Worm (Caenorhabditis elegans) whole organism, late embryonic: Measurements from ENCODE around the gene M153.5.

ENCODE experiments used
- C38D4.7 ChIP-seq: fragments of 200-800 bp; sonication (Bioruptor generic); optimal IDR thresholded peaks from 2 replicates; lab custom pipeline; 2018; ENCODE audit warnings: mild to moderate bottlenecking, missing genetic modification characterization, moderate library complexity, missing compliant biosample characterization
- K09A11.1 ChIP-seq: sonication (generic microtip); optimal IDR thresholded peaks from 2 replicates; lab custom pipeline; 2017; ENCODE audit warnings: antibody characterized with exemption, mild to moderate bottlenecking, missing genetic modification characterization, missing compliant biosample characterization; ENCODE audit not compliant: insufficient read depth
- ceh-14 ChIP-seq: sonication (generic microtip); optimal IDR thresholded peaks from 2 replicates; lab custom pipeline; 2016; ENCODE audit warnings: missing genotype, missing genetic modification characterization, missing compliant biosample characterization
- ceh-18 ChIP-seq: sonication (generic microtip); optimal IDR thresholded peaks from 2 replicates; lab custom pipeline; 2016; ENCODE audit warnings: missing genetic modification characterization, missing compliant biosample characterization
- ceh-19 ChIP-seq: fragments of 200-800 bp; sonication (Bioruptor generic); optimal IDR thresholded peaks from 2 replicates; lab custom pipeline; 2018; ENCODE audit warnings: mild to moderate bottlenecking, missing genetic modification characterization, missing compliant biosample characterization
- ceh-22 ChIP-seq: sonication (generic microtip); optimal IDR thresholded peaks from 2 replicates; lab custom pipeline; 2017; ENCODE audit warnings: missing biosample characterization, missing genetic modification characterization
- ceh-30 ChIP-seq: fragments of 150-350 bp; optimal IDR thresholded peaks from 2 replicates; lab custom pipeline; 2014; ENCODE audit warnings: missing biosample characterization, missing genetic modification characterization
- ceh-31 ChIP-seq: sonication (generic microtip); optimal IDR thresholded peaks from 2 replicates; lab custom pipeline; 2016; ENCODE audit warnings: missing genetic modification characterization, missing compliant biosample characterization
- ceh-34 ChIP-seq: sonication (generic microtip); optimal IDR thresholded peaks from 2 replicates; lab custom pipeline; 2016; ENCODE audit warnings: mild to moderate bottlenecking, missing genetic modification characterization, missing compliant biosample characterization
- ceh-45 ChIP-seq: fragments of 200-800 bp; sonication (Bioruptor generic); IDR thresholded peaks from 2 replicates; pipeline ENCODE4 v1.3.6; 2022; ENCODE audit warnings: missing genetic modification reagents, missing genetic modification characterization, missing compliant biosample characterization
- ceh-6 ChIP-seq: fragments of 200-800 bp; sonication (Bioruptor generic); optimal IDR thresholded peaks from 2 replicates; lab custom pipeline; 2018; ENCODE audit warnings: mild to moderate bottlenecking, missing genetic modification characterization, missing compliant biosample characterization
- ets-4 ChIP-seq: sonication (generic microtip); optimal IDR thresholded peaks from 2 replicates; lab custom pipeline; 2016; ENCODE audit warnings: missing genetic modification characterization, missing compliant biosample characterization
- fax-1 ChIP-seq: sonication (generic microtip); optimal IDR thresholded peaks from 2 replicates; lab custom pipeline; 2016; ENCODE audit warnings: missing genotype, missing genetic modification characterization, missing compliant biosample characterization
- hlh-15 ChIP-seq: sonication (generic microtip); optimal IDR thresholded peaks from 2 replicates; lab custom pipeline; 2016; ENCODE audit warnings: missing genetic modification characterization, missing compliant biosample characterization
- hlh-30 ChIP-seq: sonication (generic microtip); optimal IDR thresholded peaks from 2 replicates; lab custom pipeline; 2017; ENCODE audit warnings: antibody characterized with exemption, missing genetic modification characterization, missing compliant biosample characterization; ENCODE audit not compliant: insufficient read depth
- hlh-6 ChIP-seq: sonication (generic microtip); optimal IDR thresholded peaks from 2 replicates; lab custom pipeline; 2016; ENCODE audit warnings: missing genotype, missing genetic modification characterization, missing compliant biosample characterization
- hlh-8 ChIP-seq: sonication (generic microtip); optimal IDR thresholded peaks from 2 replicates; lab custom pipeline; 2016; ENCODE audit warnings: missing genotype, missing genetic modification characterization, missing compliant biosample characterization
- nfya-1 ChIP-seq: sonication (generic microtip); optimal IDR thresholded peaks from 2 replicates; lab custom pipeline; 2017; ENCODE audit warnings: missing genetic modification characterization, mild to moderate bottlenecking, missing compliant biosample characterization, antibody characterized with exemption, moderate library complexity
- nhr-11 ChIP-seq: fragments of 150-350 bp; optimal IDR thresholded peaks from 2 replicates; lab custom pipeline; 2014; ENCODE audit warnings: missing biosample characterization, missing genetic modification characterization
- pag-3 ChIP-seq: sonication (generic microtip); optimal IDR thresholded peaks from 2 replicates; lab custom pipeline; 2016; ENCODE audit warnings: missing compliant biosample characterization, missing genetic modification characterization, borderline replicate concordance
- pax-1 ChIP-seq: fragments of 150-350 bp; optimal IDR thresholded peaks from 2 replicates; lab custom pipeline; 2014; ENCODE audit warnings: missing biosample characterization, missing genetic modification characterization
- pha-2 ChIP-seq: sonication (generic microtip); optimal IDR thresholded peaks from 2 replicates; lab custom pipeline; 2017; ENCODE audit warnings: mild to moderate bottlenecking, missing genetic modification characterization, missing compliant biosample characterization
- pros-1 ChIP-seq: fragments of 150-350 bp; optimal IDR thresholded peaks from 2 replicates; lab custom pipeline; 2014; ENCODE audit warnings: missing biosample characterization, missing genetic modification reagents, missing genetic modification characterization
- ref-2 ChIP-seq: sonication (generic microtip); optimal IDR thresholded peaks from 2 replicates; lab custom pipeline; 2016; ENCODE audit warnings: missing genetic modification characterization, missing compliant biosample characterization
- rnt-1 ChIP-seq: sonication (generic microtip); optimal IDR thresholded peaks from 2 replicates; lab custom pipeline; 2016; ENCODE audit warnings: missing genetic modification characterization, missing compliant biosample characterization
- sox-4 ChIP-seq: sonication (generic microtip); optimal IDR thresholded peaks from 2 replicates; lab custom pipeline; 2017; ENCODE audit warnings: mild to moderate bottlenecking, missing genetic modification characterization, inconsistent platforms, missing compliant biosample characterization
- tbx-2 ChIP-seq: sonication (generic microtip); optimal IDR thresholded peaks from 2 replicates; lab custom pipeline; 2016; ENCODE audit warnings: missing genetic modification characterization, missing compliant biosample characterization
- ttx-3 ChIP-seq: sonication (generic microtip); optimal IDR thresholded peaks from 2 replicates; lab custom pipeline; 2016; ENCODE audit warnings: missing genetic modification reagents, missing genetic modification characterization, missing compliant biosample characterization
- unc-42 ChIP-seq: sonication (generic microtip); optimal IDR thresholded peaks from 2 replicates; lab custom pipeline; 2016; ENCODE audit warnings: missing genotype, missing genetic modification characterization, missing compliant biosample characterization
- unc-55 ChIP-seq: sonication (generic microtip); optimal IDR thresholded peaks from 2 replicates; lab custom pipeline; 2017; ENCODE audit warnings: missing biosample characterization, missing genetic modification reagents, missing genetic modification characterization

The M153.5 gene

ce11 chrX:12179817-12180384, 36.1 kb downstream of the M153.5 start:
- TF ChIP-seq rnt-1 (tag; lab: Kevin White, UChicago) (no peak), ref-2 (tag; lab: Kevin White, UChicago) (peak; percentile 6), ceh-19 (GFP tag; lab: Kevin White, UChicago) (peak; percentile 32), ceh-30 (tag; lab: Kevin White, UChicago) (no peak), ceh-34 (peak; percentile 12)
- TF ChIP-seq, all 69 proteins: peak for 3

- peak; percentile 84 for TF ChIP-seq ceh-31 (tag; lab: Kevin White, UChicago)
- peak; percentile 54 for TF ChIP-seq unc-55
- TF ChIP-seq ceh-45 (GFP tag; lab: Robert Waterston, UW): no peak
- peak; percentile 12 for TF ChIP-seq unc-42 (tag; lab: Kevin White, UChicago)
- TF ChIP-seq pros-1 (tag; lab: Kevin White, UChicago): peak; percentile 46
These were observed 36.9 kb downstream of the M153.5 start for ce11 chrX:12180681-12181080.

ce11 chrX:12181606-12182005, 37.8 kb downstream of the M153.5 start:
- TF ChIP-seq pha-2 (peak; percentile 26), K09A11.1 (no peak), unc-55 (no peak), unc-42 (tag; lab: Kevin White, UChicago) (peak; percentile 26)

- TF ChIP-seq hlh-8 (tag; lab: Kevin White, UChicago) (peak; percentile 21), unc-42 (tag; lab: Kevin White, UChicago) (peak; percentile 64), unc-55 (peak; percentile 13), ceh-31 (tag; lab: Kevin White, UChicago) (peak; percentile 42), ref-2 (tag; lab: Kevin White, UChicago) (peak; percentile 8), ttx-3 (no peak), nfya-1 (tag; lab: Kevin White, UChicago) (peak; percentile 35), ceh-14 (tag; lab: Kevin White, UChicago) (peak; percentile 54), tbx-2 (peak; percentile 16), sox-4 (tag; lab: Kevin White, UChicago) (peak; percentile 17), nhr-11 (tag; lab: Kevin White, UChicago) (no peak)
- TF ChIP-seq, all 69 proteins: peak for 9
These were observed 39.1 kb downstream of the M153.5 start for ce11 chrX:12182684-12183477.

ce11 chrX:12184393-12184792, 40.6 kb downstream of the M153.5 start:
- TF ChIP-seq ref-2 (tag; lab: Kevin White, UChicago) (peak; percentile 6), unc-55 (peak; percentile 28), hlh-15 (tag; lab: Kevin White, UChicago) (no peak), ceh-14 (tag; lab: Kevin White, UChicago) (peak; percentile 86), unc-42 (tag; lab: Kevin White, UChicago) (peak; percentile 99), ceh-31 (tag; lab: Kevin White, UChicago) (peak; percentile 63)
- TF ChIP-seq, all 69 proteins: peak for 5

- no peak for TF ChIP-seq C38D4.7
- no peak for TF ChIP-seq hlh-15 (tag; lab: Kevin White, UChicago)
- TF ChIP-seq ceh-22 (tag; lab: Kevin White, UChicago): no peak
- no peak for TF ChIP-seq hlh-6 (tag; lab: Kevin White, UChicago)
- TF ChIP-seq ref-2 (tag; lab: Kevin White, UChicago): no peak
- TF ChIP-seq hlh-30 (tag; lab: Kevin White, UChicago): no peak
- TF ChIP-seq, all 69 proteins: peak for 0
These were observed 42.2 kb downstream of the M153.5 start for ce11 chrX:12185847-12186559.

- TF ChIP-seq K09A11.1: no peak
- no peak for TF ChIP-seq ets-4
- no peak for TF ChIP-seq pha-2
- no peak for TF ChIP-seq ceh-18 (tag; lab: Kevin White, UChicago)
- no peak for TF ChIP-seq fax-1 (tag; lab: Kevin White, UChicago)
- no peak for TF ChIP-seq tbx-2
- TF ChIP-seq pag-3 (tag; lab: Kevin White, UChicago): no peak
- no peak for TF ChIP-seq pax-1 (tag; lab: Kevin White, UChicago)
- no peak for TF ChIP-seq ceh-6 (GFP tag; lab: Kevin White, UChicago)
These were observed 42.8 kb downstream of the M153.5 start for ce11 chrX:12186592-12186991.
